Fruit fly (Drosophila melanogaster): ENCODE measurements around the gene cd.
A peak's percentile ranks its signal among the peaks of the same experiment; 100 is the strongest.

cd gene

DNA sequence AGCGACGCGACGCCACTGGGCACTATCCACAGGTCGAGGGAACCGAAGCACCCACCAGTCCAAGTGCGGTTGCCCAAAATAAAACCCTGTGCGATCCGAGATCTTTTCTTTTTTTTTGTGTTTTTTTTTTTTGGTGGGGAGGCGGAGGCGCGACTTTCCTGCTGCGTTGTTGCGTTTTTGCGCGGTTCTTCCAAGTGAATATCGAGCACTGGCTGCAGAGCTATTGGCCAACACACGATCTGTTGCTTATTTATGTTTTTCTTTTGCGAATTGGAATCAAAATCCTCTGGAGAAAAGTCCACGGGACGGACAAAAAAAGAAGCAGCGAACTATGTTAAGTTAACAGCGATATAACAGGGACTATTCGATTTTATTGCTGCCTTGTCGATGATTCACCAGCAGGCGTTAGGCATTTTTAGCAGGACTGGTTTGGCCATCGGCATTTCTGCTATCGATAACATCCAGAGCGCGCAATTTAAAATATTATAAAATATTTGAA lies 26.1 kb downstream of the cd start, which contains the start of gene wge:
wge (minus strand) TSS at position 343 of the 499 bp plus-strand sequence.
- no peak for TF ChIP-seq h (GFP tag; optimal IDR thresholded peaks at IDR 0.05)
- peak; percentile 59 for TF ChIP-seq Sp1 (GFP tag; optimal IDR thresholded peaks at IDR 0.05)
- TF ChIP-seq br (GFP tag; optimal IDR thresholded peaks at IDR 0.05): no peak
- TF ChIP-seq Dif (GFP tag; optimal IDR thresholded peaks at IDR 0.05; ENCODE audit: partially characterized antibody): no peak
- no peak for TF ChIP-seq tai (GFP tag; optimal IDR thresholded peaks at IDR 0.05)
- TF ChIP-seq GATAd (GFP tag; optimal IDR thresholded peaks at IDR 0.05): no peak
- TF ChIP-seq CG9705 (GFP tag; optimal IDR thresholded peaks at IDR 0.05): no peak
- no peak for TF ChIP-seq Hr83 (GFP tag; optimal IDR thresholded peaks at IDR 0.05; ENCODE audit: poor library complexity, severe bottlenecking)
- no peak for TF ChIP-seq dsf (GFP tag; optimal IDR thresholded peaks at IDR 0.05; ENCODE audit: borderline replicate concordance)
- no peak for TF ChIP-seq ey (GFP tag; optimal IDR thresholded peaks at IDR 0.05)
- TF ChIP-seq brk (GFP tag; optimal IDR thresholded peaks at IDR 0.05): no peak
- TF ChIP-seq HLH106 (tag; optimal IDR thresholded peaks at IDR 0.05): peak; percentile 12
- no peak for TF ChIP-seq fru (GFP tag; optimal IDR thresholded peaks at IDR 0.05)
- no peak for TF ChIP-seq foxo (GFP tag; optimal IDR thresholded peaks at IDR 0.05)
- TF ChIP-seq Vsx2 (GFP tag; optimal IDR thresholded peaks at IDR 0.05; ENCODE audit: partially characterized antibody): no peak
- no peak for TF ChIP-seq usp (GFP tag; optimal IDR thresholded peaks at IDR 0.05)
- TF ChIP-seq Myc (optimal IDR thresholded peaks at IDR 0.05): no peak
- TF ChIP-seq Rel (GFP tag; optimal IDR thresholded peaks at IDR 0.05): no peak
- peak; percentile 33 for TF ChIP-seq Rel (tag; optimal IDR thresholded peaks at IDR 0.05)
- no peak for TF ChIP-seq dl (GFP tag; optimal IDR thresholded peaks at IDR 0.05; ENCODE audit: insufficient read depth in 1 of 2, partially characterized antibody in 2 of 2)
- TF ChIP-seq jim (GFP tag; optimal IDR thresholded peaks at IDR 0.05): peak; percentile 80
- TF ChIP-seq CG32264 (GFP tag; optimal IDR thresholded peaks at IDR 0.05): no peak
- TF ChIP-seq Dfd (GFP tag; optimal IDR thresholded peaks at IDR 0.05): no peak
- TF ChIP-seq lola (GFP tag; optimal IDR thresholded peaks at IDR 0.05): no peak
- TF ChIP-seq rgr (GFP tag; optimal IDR thresholded peaks at IDR 0.05): no peak
- TF ChIP-seq psq (GFP tag; optimal IDR thresholded peaks at IDR 0.05): no peak
- no peak for TF ChIP-seq woc (GFP tag; optimal IDR thresholded peaks at IDR 0.05)
- no peak for TF ChIP-seq Abd-B (GFP tag; optimal IDR thresholded peaks at IDR 0.05)

DNA sequence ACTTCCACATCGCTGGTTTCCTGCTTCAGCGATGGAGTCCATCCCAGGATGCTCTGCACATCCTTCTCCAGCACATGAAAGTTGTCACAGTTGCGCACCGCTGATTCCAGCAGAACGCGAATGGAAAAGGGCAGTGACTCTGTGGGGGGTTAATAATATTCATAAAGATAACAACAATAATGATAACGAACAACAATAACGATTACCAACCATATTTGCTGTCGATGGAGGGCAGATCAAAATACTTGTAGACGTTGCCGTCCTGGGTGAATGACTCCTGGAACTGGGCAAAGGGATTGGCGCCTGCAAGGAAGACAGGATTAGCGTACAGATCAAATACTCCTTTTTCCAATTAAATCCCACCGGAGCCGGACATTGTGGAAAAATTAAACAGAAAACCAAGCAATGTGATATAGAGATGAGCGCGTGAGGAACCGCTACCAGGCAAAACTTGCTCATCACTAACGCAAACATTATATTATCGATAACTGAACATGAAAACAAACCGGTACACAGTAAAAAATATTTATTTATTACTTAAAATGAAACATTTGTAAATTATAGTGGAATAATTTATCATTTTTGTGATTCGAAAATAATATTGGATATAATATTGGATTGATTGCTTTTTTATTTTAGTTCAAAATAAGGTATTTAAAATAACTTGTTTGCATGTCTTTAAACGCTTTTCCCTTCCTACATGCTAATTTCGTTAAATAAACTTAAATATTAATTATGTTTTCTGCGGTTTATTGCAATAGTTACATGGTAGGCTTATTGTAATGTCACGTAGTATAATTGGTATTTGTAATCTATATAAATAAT lies 29.6 kb downstream of the cd start, which contains the start of gene Irp-1A:
Irp-1A (minus strand) TSS at position 439 of the 825 bp plus-strand sequence.
- TF ChIP-seq lola (GFP tag; optimal IDR thresholded peaks at IDR 0.05): no peak
- peak; percentile 16 for TF ChIP-seq br (GFP tag; optimal IDR thresholded peaks at IDR 0.05)
- no peak for TF ChIP-seq Vsx2 (GFP tag; optimal IDR thresholded peaks at IDR 0.05; ENCODE audit: partially characterized antibody)
- TF ChIP-seq fru (GFP tag; optimal IDR thresholded peaks at IDR 0.05): peak; percentile 51
- TF ChIP-seq pan (optimal IDR thresholded peaks at IDR 0.05): no peak
- TF ChIP-seq rgr (GFP tag; optimal IDR thresholded peaks at IDR 0.05): peak; percentile 72
- peak; percentile 40 for TF ChIP-seq Jra (GFP tag; optimal IDR thresholded peaks at IDR 0.05)
- no peak for TF ChIP-seq Hnf4 (GFP tag; optimal IDR thresholded peaks at IDR 0.05)
- TF ChIP-seq h (GFP tag; optimal IDR thresholded peaks at IDR 0.05): peak; percentile 54
- TF ChIP-seq dl (GFP tag; optimal IDR thresholded peaks at IDR 0.05; ENCODE audit: insufficient read depth in 1 of 2, partially characterized antibody in 2 of 2): no peak
- TF ChIP-seq psq (GFP tag; optimal IDR thresholded peaks at IDR 0.05): peak; percentile 62
- TF ChIP-seq dmrt93B (GFP tag; optimal IDR thresholded peaks at IDR 0.05): peak; percentile 3
- peak; percentile 9 for TF ChIP-seq sage (GFP tag; optimal IDR thresholded peaks at IDR 0.05)
- peak; percentile 54 for TF ChIP-seq OdsH (GFP tag; optimal IDR thresholded peaks at IDR 0.05)
- no peak for TF ChIP-seq Mio (GFP tag; optimal IDR thresholded peaks at IDR 0.05)
- TF ChIP-seq foxo (GFP tag; optimal IDR thresholded peaks at IDR 0.05): peak in 1 of 2 experiments; percentile 73
- peak; percentile 23 for TF ChIP-seq ey (GFP tag; optimal IDR thresholded peaks at IDR 0.05)
- TF ChIP-seq Sp1 (GFP tag; optimal IDR thresholded peaks at IDR 0.05): peak; percentile 75
- TF ChIP-seq sv (GFP tag; optimal IDR thresholded peaks at IDR 0.05): peak; percentile 55
- peak; percentile 3 for TF ChIP-seq CG9705 (GFP tag; optimal IDR thresholded peaks at IDR 0.05)
- TF ChIP-seq dsf (GFP tag; optimal IDR thresholded peaks at IDR 0.05; ENCODE audit: borderline replicate concordance): peak; percentile 4
- TF ChIP-seq Dif (GFP tag; optimal IDR thresholded peaks at IDR 0.05; ENCODE audit: partially characterized antibody): no peak
- TF ChIP-seq Myc (optimal IDR thresholded peaks at IDR 0.05): peak; percentile 26
- TF ChIP-seq Rel (GFP tag; optimal IDR thresholded peaks at IDR 0.05): no peak
- peak; percentile 37 for TF ChIP-seq Rel (tag; optimal IDR thresholded peaks at IDR 0.05)
- TF ChIP-seq Hr83 (GFP tag; optimal IDR thresholded peaks at IDR 0.05; ENCODE audit: poor library complexity, severe bottlenecking): peak; percentile 80
- no peak for TF ChIP-seq brk (GFP tag; optimal IDR thresholded peaks at IDR 0.05)
- TF ChIP-seq HLH106 (tag; optimal IDR thresholded peaks at IDR 0.05): peak; percentile 68
- peak; percentile 63 for TF ChIP-seq woc (GFP tag; optimal IDR thresholded peaks at IDR 0.05)
- no peak for TF ChIP-seq CrebA (GFP tag; optimal IDR thresholded peaks at IDR 0.05; ENCODE audit: borderline replicate concordance)
- no peak for TF ChIP-seq tai (GFP tag; optimal IDR thresholded peaks at IDR 0.05)
- TF ChIP-seq CG32264 (GFP tag; optimal IDR thresholded peaks at IDR 0.05): peak; percentile 27
